Worm (Caenorhabditis elegans): ENCODE measurements around the gene dhs-25.

Gene dhs-25

ce11 chrX:1524559-1524958 lies 38.2 kb downstream of the dhs-25 start (continued):
- TF ChIP-seq hlh-30 (tag; optimal IDR thresholded peaks at IDR 0.05; ENCODE audit: insufficient read depth) (peak; percentile 78), aha-1 (tag) (peak; percentile 81), fkh-10 (GFP tag; optimal IDR thresholded peaks at IDR 0.05) (peak; percentile 35), nhr-6 (tag; optimal IDR thresholded peaks at IDR 0.05) (no peak), ceh-28 (tag; optimal IDR thresholded peaks at IDR 0.05) (no peak), dmd-8 (GFP tag; IDR thresholded peaks at IDR 0.05) (no peak), unc-130 (GFP tag; optimal IDR thresholded peaks at IDR 0.05) (no peak), pqm-1 (tag; optimal IDR thresholded peaks at IDR 0.05) (no peak), dve-1 (tag; optimal IDR thresholded peaks at IDR 0.05; ENCODE audit: insufficient read depth) (peak; percentile 40), pha-4 (GFP tag; IDR thresholded peaks at IDR 0.05) (no peak), pha-4 (tag; optimal IDR thresholded peaks at IDR 0.05) (no peak), arid-1 (GFP tag; conservative IDR thresholded peaks at IDR 0.05) (no peak), dmd-6 (GFP tag; IDR thresholded peaks at IDR 0.05) (0 out of 2 replicates have a peak, but pooled peaks have one; percentile 17), hlh-11 (tag; optimal IDR thresholded peaks at IDR 0.05) (peak; percentile 67), daf-19 (GFP tag; conservative IDR thresholded peaks at IDR 0.05) (no peak), mep-1 (tag; optimal IDR thresholded peaks at IDR 0.05) (peak; percentile 76), rbr-2 (tag; optimal IDR thresholded peaks at IDR 0.05) (peak; percentile 48), gei-8 (GFP tag; optimal IDR thresholded peaks at IDR 0.05) (no peak), lsy-2 (tag; optimal IDR thresholded peaks at IDR 0.05) (peak in 1 of 2 experiments; percentile 62), aly-2 (tag; optimal IDR thresholded peaks at IDR 0.05) (no peak), attf-4 (tag; optimal IDR thresholded peaks at IDR 0.05) (no peak)

ce11 chrX:1525511-1526172 lies 39.3 kb downstream of the dhs-25 start:
- TF ChIP-seq hlh-30 (tag; optimal IDR thresholded peaks at IDR 0.05; ENCODE audit: insufficient read depth), result peak; percentile 78
- TF ChIP-seq ceh-28 (tag; optimal IDR thresholded peaks at IDR 0.05), result peak; percentile 48
- peak in 1 of 2 experiments; percentile 86 for TF ChIP-seq unc-62 (GFP tag; optimal IDR thresholded peaks at IDR 0.05 in 1 of 2)
- TF ChIP-seq unc-62 (tag; optimal IDR thresholded peaks at IDR 0.05), result no peak
- TF ChIP-seq pqm-1 (tag; optimal IDR thresholded peaks at IDR 0.05), result peak; percentile 2
- TF ChIP-seq nhr-28 (tag; optimal IDR thresholded peaks at IDR 0.05), result peak; percentile 51
- no peak for TF ChIP-seq F26F4.8 (GFP tag; conservative IDR thresholded peaks at IDR 0.05)

ce11 chrX:1527338-1527737 lies 41.0 kb downstream of the dhs-25 start:
- TF ChIP-seq daf-19 (GFP tag; conservative IDR thresholded peaks at IDR 0.05) (no peak), hmg-1.1 (GFP tag; IDR thresholded peaks at IDR 0.05) (0 out of 2 replicates have a peak, but pooled peaks have one; percentile 22), lin-38 (GFP tag; IDR thresholded peaks at IDR 0.05) (no peak), nhr-28 (tag; optimal IDR thresholded peaks at IDR 0.05) (peak; percentile 87), T26A8.4 (GFP tag; IDR thresholded peaks at IDR 0.05) (no peak), hlh-11 (tag; optimal IDR thresholded peaks at IDR 0.05) (peak; percentile 39), daf-16 (GFP tag; optimal IDR thresholded peaks at IDR 0.05) (no peak), daf-16 (tag; optimal IDR thresholded peaks at IDR 0.05) (peak; percentile 34), hlh-30 (tag; optimal IDR thresholded peaks at IDR 0.05; ENCODE audit: insufficient read depth) (peak; percentile 75), ztf-11 (tag; optimal IDR thresholded peaks at IDR 0.05) (no peak), php-3 (GFP tag; IDR thresholded peaks at IDR 0.05) (0 out of 2 replicates have a peak, but pooled peaks have one; percentile 10), T20F7.1 (GFP tag; optimal IDR thresholded peaks at IDR 0.05) (no peak), mxl-3 (GFP tag; optimal IDR thresholded peaks at IDR 0.05) (peak; percentile 6), mes-2 (tag; optimal IDR thresholded peaks at IDR 0.05; ENCODE audit: poor library complexity, severe bottlenecking) (no peak), nhr-77 (tag; optimal IDR thresholded peaks at IDR 0.05) (peak; percentile 19), ceh-62 (tag; optimal IDR thresholded peaks at IDR 0.05) (no peak), F10B5.3 (tag; optimal IDR thresholded peaks at IDR 0.05) (no peak), mdl-1 (tag; optimal IDR thresholded peaks at IDR 0.05) (peak in 1 of 2 experiments; percentile 35), mep-1 (tag; optimal IDR thresholded peaks at IDR 0.05) (peak; percentile 7), lsy-2 (tag; optimal IDR thresholded peaks at IDR 0.05) (peak in 1 of 2 experiments; percentile 7), dve-1 (tag; optimal IDR thresholded peaks at IDR 0.05; ENCODE audit: insufficient read depth) (peak; percentile 79)
